Fruit fly (Drosophila melanogaster) whole organism, embryonic: Measurements from ENCODE around the gene Ufd1.
A peak's percentile ranks its signal among the peaks of the same experiment; 100 is the strongest.

Experiments
- Bgb ChIP-seq: fragments of 200-800 bp; sonication (Bioruptor generic); IDR thresholded peaks from 2 replicates; pipeline ENCODE4 v1.3.6; 2022; ENCODE audit warnings: missing biosample characterization, missing genetic modification characterization; ENCODE audit not compliant: partially characterized antibody
- Blimp-1 ChIP-seq: fragments of 200-800 bp; sonication (Bioruptor generic); optimal IDR thresholded peaks from 3 replicates; lab custom pipeline; 2018; ENCODE audit warnings: missing biosample characterization, missing genetic modification characterization, mild to moderate bottlenecking, moderate library complexity, missing genetic modification reagents
- CG10321 ChIP-seq: fragments of 200-800 bp; sonication (Bioruptor generic); IDR thresholded peaks from 2 replicates; pipeline ENCODE4 v1.3.6; 2022; ENCODE audit warnings: missing biosample characterization, missing genetic modification characterization
- CG10543 ChIP-seq: fragments of 200-800 bp; sonication (Bioruptor generic); optimal IDR thresholded peaks from 3 replicates; lab custom pipeline; 2017; ENCODE audit warnings: missing biosample characterization, mild to moderate bottlenecking, missing genetic modification characterization, moderate library complexity
- CG11695 ChIP-seq: fragments of 200-800 bp; sonication (Bioruptor generic); IDR thresholded peaks from 3 replicates; pipeline ENCODE4 v1.3.6; 2022; ENCODE audit warnings: missing biosample characterization, missing genetic modification characterization
- CG11723 ChIP-seq: fragments of 200-800 bp; sonication (Bioruptor generic); optimal IDR thresholded peaks from 2 replicates; lab custom pipeline; 2017; ENCODE audit warnings: missing biosample characterization, mild to moderate bottlenecking, missing genetic modification characterization
- CG12744 ChIP-seq: fragments of 200-800 bp; sonication (Bioruptor generic); optimal IDR thresholded peaks from 2 replicates; lab custom pipeline; 2016; ENCODE audit warnings: missing biosample characterization, missing genetic modification characterization
- CG15601 ChIP-seq: fragments of 200-800 bp; sonication (Bioruptor generic); optimal IDR thresholded peaks from 3 replicates; lab custom pipeline; 2019; ENCODE audit warnings: missing biosample characterization, mild to moderate bottlenecking, missing genetic modification characterization, moderate library complexity
- CG16813 ChIP-seq: fragments of 200-800 bp; sonication (Bioruptor generic); IDR thresholded peaks from 3 replicates; pipeline ENCODE4 v1.3.6; 2022; ENCODE audit warnings: missing biosample characterization, missing genetic modification characterization; ENCODE audit not compliant: partially characterized antibody
- CG30403 ChIP-seq: fragments of 200-800 bp; sonication (Bioruptor generic); optimal IDR thresholded peaks from 3 replicates; lab custom pipeline; 2016; ENCODE audit warnings: missing biosample characterization, missing genetic modification characterization
- CG32767 ChIP-seq: fragments of 200-800 bp; sonication (Bioruptor generic); IDR thresholded peaks from 2 replicates; pipeline ENCODE4 v1.3.6; 2022; ENCODE audit warnings: missing biosample characterization, missing genetic modification characterization
- CG32772 ChIP-seq: fragments of 200-800 bp; sonication (Bioruptor generic); IDR thresholded peaks from 2 replicates; pipeline ENCODE4 v1.3.6; 2022; ENCODE audit warnings: missing biosample characterization, missing genetic modification characterization
- CG4730 ChIP-seq: fragments of 200-800 bp; sonication (Bioruptor generic); IDR thresholded peaks from 2 replicates; pipeline ENCODE4 v1.3.6; 2022; ENCODE audit warnings: missing biosample characterization, missing genetic modification characterization
- CG6791 ChIP-seq: fragments of 200-800 bp; sonication (Bioruptor generic); IDR thresholded peaks from 3 replicates; pipeline ENCODE4 v1.3.6; 2022; ENCODE audit warnings: missing biosample characterization, missing genetic modification characterization; ENCODE audit not compliant: partially characterized antibody
- CG7839 ChIP-seq: fragments of 200-800 bp; sonication (Bioruptor generic); optimal IDR thresholded peaks from 3 replicates; lab custom pipeline; 2018; ENCODE audit warnings: missing biosample characterization, mild to moderate bottlenecking, missing genetic modification characterization, moderate library complexity
- Camta ChIP-seq: fragments of 200-800 bp; sonication (Bioruptor generic); optimal IDR thresholded peaks from 2 replicates; lab custom pipeline; 2016; ENCODE audit warnings: missing biosample characterization, missing genetic modification characterization
- ERR ChIP-seq: fragments of 200-800 bp; sonication (Bioruptor generic); optimal IDR thresholded peaks from 2 replicates; lab custom pipeline; 2016; ENCODE audit warnings: missing biosample characterization, missing genetic modification characterization
- Fer1 ChIP-seq: fragments of 200-800 bp; sonication (Bioruptor generic); optimal IDR thresholded peaks from 2 replicates; lab custom pipeline; 2017; ENCODE audit warnings: missing biosample characterization, mild to moderate bottlenecking, missing genetic modification characterization
- HLH4C ChIP-seq: fragments of 200-800 bp; sonication (Bioruptor generic); IDR thresholded peaks from 3 replicates; pipeline ENCODE4 v1.3.6; 2022; ENCODE audit warnings: missing biosample characterization, missing genetic modification characterization; ENCODE audit not compliant: partially characterized antibody
- HmgZ ChIP-seq: fragments of 200-800 bp; sonication (Bioruptor generic); optimal IDR thresholded peaks from 2 replicates; lab custom pipeline; 2018; ENCODE audit warnings: missing biosample characterization, mild to moderate bottlenecking, missing genetic modification characterization
- Hr39 ChIP-seq: fragments of >200 bp; optimal IDR thresholded peaks from 2 replicates; lab custom pipeline; 2017
- Hr51 ChIP-seq, 2 experiments: fragments of 200-800 bp; sonication (Bioruptor generic); optimal IDR thresholded peaks; 2 replicates in 1 of 2; 3 replicates in 1 of 2; lab custom pipeline; 2016 to 2018; ENCODE audit warnings: missing biosample characterization in 2 of 2, missing genetic modification characterization in 2 of 2, mild to moderate bottlenecking in 1 of 2, moderate library complexity in 1 of 2
- Hsf ChIP-seq: fragments of 200-800 bp; sonication (Bioruptor generic); optimal IDR thresholded peaks from 3 replicates; lab custom pipeline; 2016; ENCODE audit warnings: missing biosample characterization, missing genetic modification characterization
- MBD-R2 ChIP-seq: fragments of 200-800 bp; sonication (Bioruptor generic); IDR thresholded peaks from 2 replicates; pipeline ENCODE4 v1.3.6; 2022; ENCODE audit warnings: missing biosample characterization, missing genetic modification characterization
- NC2α ChIP-seq: fragments of 200-800 bp; sonication (Bioruptor generic); optimal IDR thresholded peaks from 2 replicates; lab custom pipeline; 2016; ENCODE audit warnings: missing biosample characterization, missing genetic modification characterization
- TFAM ChIP-seq: fragments of 200-800 bp; sonication (Bioruptor generic); optimal IDR thresholded peaks from 2 replicates; lab custom pipeline; 2017; ENCODE audit warnings: missing biosample characterization, missing genetic modification characterization, inconsistent platforms
- Xbp1 ChIP-seq: fragments of 200-800 bp; sonication (Bioruptor generic); optimal IDR thresholded peaks from 3 replicates; lab custom pipeline; 2016; ENCODE audit warnings: missing biosample characterization, mild to moderate bottlenecking, missing genetic modification characterization
- ase ChIP-seq: fragments of 200-800 bp; sonication (Bioruptor generic); IDR thresholded peaks from 3 replicates; pipeline ENCODE4 v1.3.6; 2022; ENCODE audit warnings: missing biosample characterization, missing genetic modification characterization
- bab2 ChIP-seq: fragments of 200-800 bp; sonication (Bioruptor generic); optimal IDR thresholded peaks from 2 replicates; lab custom pipeline; 2016; ENCODE audit warnings: missing biosample characterization, missing genetic modification characterization
- cg ChIP-seq: fragments of 200-800 bp; sonication (Bioruptor generic); optimal IDR thresholded peaks from 3 replicates; lab custom pipeline; 2019; ENCODE audit warnings: missing biosample characterization, mild to moderate bottlenecking, missing genetic modification characterization, moderate library complexity
- dan ChIP-seq: fragments of 200-800 bp; sonication (Bioruptor generic); IDR thresholded peaks from 2 replicates; pipeline ENCODE4 v1.3.6; 2022; ENCODE audit warnings: missing biosample characterization, missing genetic modification characterization
- eyg ChIP-seq: fragments of 200-800 bp; sonication (Bioruptor generic); optimal IDR thresholded peaks from 3 replicates; lab custom pipeline; 2016; ENCODE audit warnings: missing biosample characterization, missing genetic modification characterization
- gcm ChIP-seq: fragments of 200-800 bp; sonication (Bioruptor generic); optimal IDR thresholded peaks from 2 replicates; lab custom pipeline; 2019; ENCODE audit warnings: missing biosample characterization, mild to moderate bottlenecking, missing genetic modification characterization, moderate library complexity
- gro ChIP-seq: fragments of 200-800 bp; sonication (Bioruptor generic); optimal IDR thresholded peaks from 2 replicates; lab custom pipeline; 2016; ENCODE audit warnings: missing biosample characterization, missing genetic modification characterization
- gt ChIP-seq: fragments of 200-800 bp; sonication (Bioruptor generic); IDR thresholded peaks from 2 replicates; pipeline ENCODE4 v1.3.6; 2022; ENCODE audit warnings: missing biosample characterization, missing genetic modification characterization
- insv ChIP-seq, 2 experiments: fragments of 200-800 bp; sonication (Bioruptor generic); optimal IDR thresholded peaks; 3 replicates each; lab custom pipeline; 2016 to 2018; ENCODE audit warnings: missing biosample characterization in 2 of 2, missing genetic modification characterization in 2 of 2
- lbe ChIP-seq: fragments of 200-800 bp; sonication (Bioruptor generic); optimal IDR thresholded peaks from 2 replicates; lab custom pipeline; 2016; ENCODE audit warnings: missing biosample characterization, mild to moderate bottlenecking, missing genetic modification characterization
- lov ChIP-seq, 2 experiments: fragments of 200-800 bp in 1 of 2; fragments of >200 bp in 1 of 2; sonication (Bioruptor generic) in 1 of 2; IDR thresholded peaks in 1 of 2; optimal IDR thresholded peaks in 1 of 2; 2 replicates in 1 of 2; 3 replicates in 1 of 2; pipeline versions ENCODE4 v1.3.6 to Lab custom; 2017 to 2022; ENCODE audit warnings: missing biosample characterization in 1 of 2, missing genetic modification characterization in 1 of 2
- mld ChIP-seq: fragments of 200-800 bp; sonication (Bioruptor generic); IDR thresholded peaks from 3 replicates; pipeline ENCODE4 v1.3.6; 2022; ENCODE audit warnings: missing biosample characterization, missing genetic modification characterization; ENCODE audit not compliant: partially characterized antibody
- nau ChIP-seq: fragments of 200-800 bp; sonication (Bioruptor generic); optimal IDR thresholded peaks from 3 replicates; lab custom pipeline; 2017; ENCODE audit warnings: missing biosample characterization, mild to moderate bottlenecking, missing genetic modification characterization, missing genetic modification reagents
- pho ChIP-seq: fragments of 200-800 bp; sonication (Bioruptor generic); optimal IDR thresholded peaks from 2 replicates; lab custom pipeline; 2016; ENCODE audit warnings: missing biosample characterization, missing genetic modification characterization
- sens ChIP-seq: fragments of 200-800 bp; sonication (Bioruptor generic); peaks from one replicate; lab custom pipeline; 2016; ENCODE audit warnings: missing biosample characterization, missing genetic modification characterization
- slbo ChIP-seq: fragments of 200-800 bp; sonication (Bioruptor generic); IDR thresholded peaks from 2 replicates; pipeline ENCODE4 v1.3.6; 2022; ENCODE audit warnings: missing biosample characterization, missing genetic modification characterization
- slou ChIP-seq: fragments of 200-800 bp; sonication (Bioruptor generic); optimal IDR thresholded peaks from 3 replicates; lab custom pipeline; 2016; ENCODE audit warnings: missing biosample characterization, missing genetic modification characterization
- tin ChIP-seq: fragments of 200-800 bp; sonication (Bioruptor generic); optimal IDR thresholded peaks from 3 replicates; lab custom pipeline; 2016; ENCODE audit warnings: missing biosample characterization, missing genetic modification characterization
- tna ChIP-seq: fragments of 200-800 bp; sonication (Bioruptor generic); IDR thresholded peaks from 2 replicates; pipeline ENCODE4 v1.3.6; 2022; ENCODE audit warnings: missing biosample characterization, missing genetic modification characterization; ENCODE audit not compliant: partially characterized antibody
- trem ChIP-seq: fragments of 200-800 bp; optimal IDR thresholded peaks from 3 replicates; lab custom pipeline; 2019; ENCODE audit warnings: missing biosample characterization, mild to moderate bottlenecking, missing genetic modification characterization, moderate library complexity
- zen ChIP-seq: fragments of 200-800 bp; sonication (Bioruptor generic); optimal IDR thresholded peaks from 3 replicates; lab custom pipeline; 2018; ENCODE audit warnings: missing biosample characterization, mild to moderate bottlenecking, missing genetic modification characterization, moderate library complexity

The Ufd1 gene

DNA sequence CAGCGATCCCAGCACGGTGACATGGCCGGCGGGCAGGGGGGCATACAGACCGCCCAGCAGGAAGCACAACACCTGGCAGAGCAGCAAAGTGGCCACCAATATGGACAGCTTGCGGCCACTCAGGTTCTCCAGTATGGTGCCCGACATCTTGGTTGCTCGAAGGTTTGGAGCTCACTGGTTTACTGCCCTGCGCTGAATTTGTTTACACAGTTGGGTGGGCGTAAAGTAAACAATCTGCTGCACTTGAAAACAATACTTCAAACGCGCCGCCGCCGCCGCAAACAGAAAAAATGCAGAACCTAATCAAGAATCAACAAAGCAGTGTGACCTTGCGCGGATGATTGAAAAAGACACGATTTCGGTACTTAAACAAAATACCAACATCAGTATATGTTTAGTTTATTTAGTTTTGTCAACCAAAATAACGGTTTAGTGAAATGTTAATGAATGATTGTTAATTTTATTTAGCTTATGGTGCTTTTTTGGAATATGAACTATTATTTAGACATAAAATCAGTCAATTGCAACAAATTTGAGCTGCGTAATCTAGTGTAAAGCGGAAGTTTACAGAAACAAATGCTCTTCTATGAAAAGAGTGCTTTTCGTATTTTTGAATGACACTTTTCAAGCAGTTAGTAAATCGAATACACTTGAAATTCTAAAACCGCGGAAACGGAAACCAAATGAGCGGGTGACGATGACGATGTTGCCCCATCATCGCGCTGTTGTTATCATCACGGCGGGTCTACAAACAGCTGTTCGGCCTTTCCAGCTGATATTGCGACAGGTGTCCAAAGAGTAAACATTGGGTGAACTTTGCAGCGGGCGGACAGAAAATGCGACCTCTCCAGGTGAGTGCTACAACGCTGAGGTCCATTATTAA, 46.5 kb upstream of the Ufd1 start, which contains the start of the genes wls and Adck5 (continued):
- TF ChIP-seq eyg (GFP tag; lab: Kevin White, UChicago) (peak; percentile 40), Hr39 (lab: Kevin White, UChicago) (no peak), CG11695 (no peak), Camta (GFP tag; lab: Kevin White, UChicago) (peak; percentile 59), dan (GFP tag; lab: Robert Waterston, UW) (no peak), CG7839 (tag; lab: Kevin White, UChicago) (no peak), gcm (peak; percentile 26), nau (GFP tag; lab: Kevin White, UChicago) (no peak), zen (tag; lab: Kevin White, UChicago) (no peak), lbe (GFP tag; lab: Kevin White, UChicago) (peak; percentile 36), CG32772 (no peak), slbo (GFP tag; lab: Robert Waterston, UW) (no peak), Hsf (GFP tag; lab: Kevin White, UChicago) (peak; percentile 62), Bgb (GFP tag; lab: Robert Waterston, UW) (peak; percentile 24; the same call in 1 of the 2 replicates), lov (optimal IDR thresholded peaks at IDR 0.05; lab: Kevin White, UChicago) (no peak), lov (GFP tag; IDR thresholded peaks at IDR 0.05; lab: Robert Waterston, UW) (peak; percentile 46; the same call in 1 of the 3 replicates), ase (GFP tag; lab: Robert Waterston, UW) (0 out of 3 replicates have a peak, but pooled peaks have one; percentile 19), HmgZ (tag; lab: Kevin White, UChicago) (peak; percentile 44), mld (GFP tag; lab: Robert Waterston, UW) (no peak), gro (GFP tag; lab: Kevin White, UChicago) (peak; percentile 40), sens (GFP tag; lab: Kevin White, UChicago) (peak; percentile 91), Hr51 (GFP tag; optimal IDR thresholded peaks at IDR 0.05; lab: Kevin White, UChicago) (no peak), Xbp1 (peak; percentile 26), CG10543 (GFP tag; lab: Kevin White, UChicago) (peak; percentile 57), HLH4C (no peak), MBD-R2 (peak; percentile 76), gt (GFP tag; lab: Robert Waterston, UW) (no peak), CG32767 (no peak), CG16813 (no peak), ERR (GFP tag; lab: Kevin White, UChicago) (no peak), TFAM (no peak), Fer1 (GFP tag; lab: Kevin White, UChicago) (no peak), CG30403 (peak; percentile 37), slou (GFP tag; lab: Kevin White, UChicago) (peak; percentile 18), NC2α (no peak), CG15601 (no peak), insv (GFP tag; optimal IDR thresholded peaks at IDR 0.05; lab: Kevin White, UChicago) (peak in 1 of 2 experiments; percentile 70), tin (GFP tag; lab: Kevin White, UChicago) (no peak), tna (GFP tag; lab: Robert Waterston, UW) (no peak), CG4730 (GFP tag; lab: Robert Waterston, UW) (no peak), CG12744 (GFP tag; lab: Kevin White, UChicago) (peak; percentile 59), bab2 (peak; percentile 18), Blimp-1 (GFP tag; lab: Kevin White, UChicago) (no peak), CG11723 (GFP tag; lab: Kevin White, UChicago) (peak; percentile 45), CG6791 (GFP tag; lab: Robert Waterston, UW) (0 out of 3 replicates have a peak, but pooled peaks have one; percentile 20), trem (peak; percentile 5), cg (GFP tag; lab: Kevin White, UChicago) (no peak), CG10321 (GFP tag; lab: Robert Waterston, UW) (peak; percentile 37; the same call in 1 of the 2 replicates), pho (GFP tag; lab: Kevin White, UChicago) (peak; percentile 43)
